Fruit fly (Drosophila melanogaster): ENCODE data around the gene CG11586.

CG11586 gene

DNA sequence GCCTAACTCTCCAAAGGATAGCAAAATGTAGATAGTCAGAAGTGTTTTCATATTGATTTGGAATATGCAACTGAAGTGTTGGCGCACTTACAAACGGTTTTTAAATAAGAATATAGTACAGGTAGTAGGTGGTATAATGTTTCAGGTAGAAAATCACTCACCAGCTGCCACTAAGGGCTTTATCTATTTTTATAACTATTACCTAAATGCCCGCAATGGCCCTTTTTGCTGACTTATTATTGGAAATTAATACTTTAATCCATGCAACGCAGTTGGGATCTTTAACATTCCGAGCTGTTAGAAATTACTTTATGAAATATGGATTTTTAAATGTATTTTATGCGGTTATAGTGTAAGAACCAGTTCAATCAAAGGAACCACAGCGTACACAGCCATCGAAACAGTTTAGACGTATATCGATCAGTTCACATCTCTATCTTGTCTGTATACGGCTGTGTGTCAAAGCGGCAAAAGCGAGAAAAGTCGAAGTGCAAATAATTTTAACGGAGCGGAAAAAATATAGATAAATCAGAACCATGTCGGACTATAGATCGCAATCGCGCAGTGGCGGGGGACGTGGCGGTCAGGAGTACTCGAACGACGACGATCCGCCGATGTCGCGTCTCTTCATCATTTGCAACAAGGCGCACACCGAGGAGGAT lies 21.3 kb upstream of the CG11586 start, which contains the start of the genes srw and CG1316 (continued):
- TF ChIP-seq luna (GFP tag; optimal IDR thresholded peaks at IDR 0.05): no peak
- no peak for TF ChIP-seq GATAe (GFP tag; conservative IDR thresholded peaks at IDR 0.05)
- no peak for TF ChIP-seq zfh1 (GFP tag; IDR thresholded peaks at IDR 0.05)
- no peak for TF ChIP-seq CG12744 (GFP tag; optimal IDR thresholded peaks at IDR 0.05)
- TF ChIP-seq CG6654 (GFP tag; optimal IDR thresholded peaks at IDR 0.05): no peak
- TF ChIP-seq CTCF (GFP tag; optimal IDR thresholded peaks at IDR 0.05): no peak
- TF ChIP-seq Awh (GFP tag; IDR thresholded peaks at IDR 0.05): no peak
- TF ChIP-seq CG11456 (GFP tag; IDR thresholded peaks at IDR 0.05): no peak
- TF ChIP-seq CG30403 (GFP tag; optimal IDR thresholded peaks at IDR 0.05): no peak
- TF ChIP-seq lilli (GFP tag; optimal IDR thresholded peaks at IDR 0.05): peak; percentile 12
- no peak for TF ChIP-seq h (optimal IDR thresholded peaks at IDR 0.05)
- no peak for TF ChIP-seq CoRest (tag; optimal IDR thresholded peaks at IDR 0.05)
- TF ChIP-seq CG18011 (GFP tag; optimal IDR thresholded peaks at IDR 0.05): no peak
- TF ChIP-seq CG34422 (GFP tag; IDR thresholded peaks at IDR 0.05): peak; percentile 57; the same call in 1 of the 3 replicates
- TF ChIP-seq dpn (GFP tag; optimal IDR thresholded peaks at IDR 0.05): no peak
- TF ChIP-seq HmgZ (tag; optimal IDR thresholded peaks at IDR 0.05): peak; percentile 54
- no peak for TF ChIP-seq emc (GFP tag; optimal IDR thresholded peaks at IDR 0.05)
- peak; percentile 21 for TF ChIP-seq CG17829 (tag; optimal IDR thresholded peaks at IDR 0.05)
- TF ChIP-seq CG9437 (GFP tag; optimal IDR thresholded peaks at IDR 0.05): no peak
- TF ChIP-seq seq (GFP tag; IDR thresholded peaks at IDR 0.05): no peak
- TF ChIP-seq pzg (GFP tag; optimal IDR thresholded peaks at IDR 0.05): peak; percentile 60
- no peak for TF ChIP-seq pb (GFP tag; optimal IDR thresholded peaks at IDR 0.05)
- TF ChIP-seq Dll (GFP tag; IDR thresholded peaks at IDR 0.05; ENCODE audit: partially characterized antibody): 0 out of 4 replicates have a peak, but pooled peaks have one; percentile 14
- no peak for TF ChIP-seq CG31224 (GFP tag; IDR thresholded peaks at IDR 0.05)
- TF ChIP-seq scrt (GFP tag; optimal IDR thresholded peaks at IDR 0.05): no peak
- TF ChIP-seq CG11247 (GFP tag; IDR thresholded peaks at IDR 0.05): no peak
- TF ChIP-seq lab (GFP tag; optimal IDR thresholded peaks at IDR 0.05): no peak
- TF ChIP-seq sna (GFP tag; IDR thresholded peaks at IDR 0.05; ENCODE audit: partially characterized antibody): no peak
- TF ChIP-seq tup (GFP tag; optimal IDR thresholded peaks at IDR 0.05): no peak
- no peak for TF ChIP-seq jumu (GFP tag; optimal IDR thresholded peaks at IDR 0.05)
- no peak for TF ChIP-seq ttk (GFP tag; IDR thresholded peaks at IDR 0.05)
- peak; percentile 15 for TF ChIP-seq phol (tag; optimal IDR thresholded peaks at IDR 0.05)
- TF ChIP-seq Lim3 (GFP tag; IDR thresholded peaks at IDR 0.05): no peak
- TF ChIP-seq Hmr (GFP tag; optimal IDR thresholded peaks at IDR 0.05): no peak
- TF ChIP-seq NfI (GFP tag; optimal IDR thresholded peaks at IDR 0.05): no peak
- peak; percentile 62 for TF ChIP-seq Dp (GFP tag; optimal IDR thresholded peaks at IDR 0.05)
- TF ChIP-seq Taf1 (GFP tag; IDR thresholded peaks at IDR 0.05): no peak
- TF ChIP-seq trem (tag; optimal IDR thresholded peaks at IDR 0.05): peak; percentile 50
- no peak for TF ChIP-seq hkb (optimal IDR thresholded peaks at IDR 0.05)
- no peak for TF ChIP-seq hkb (GFP tag; IDR thresholded peaks at IDR 0.05)
- TF ChIP-seq CG34224 (GFP tag; IDR thresholded peaks at IDR 0.05; ENCODE audit: partially characterized antibody): peak; percentile 44; the same call in 1 of the 3 replicates
- TF ChIP-seq CG2712 (tag; optimal IDR thresholded peaks at IDR 0.05): peak; percentile 11
- no peak for TF ChIP-seq twi (tag; optimal IDR thresholded peaks at IDR 0.05)
- no peak for TF ChIP-seq bowl (GFP tag; IDR thresholded peaks at IDR 0.05)
- TF ChIP-seq Eip74EF (GFP tag; optimal IDR thresholded peaks at IDR 0.05): no peak
- no peak; the same call in 2 of the 3 replicates for TF ChIP-seq HLH4C (GFP tag; IDR thresholded peaks at IDR 0.05; ENCODE audit: partially characterized antibody)
- no peak for TF ChIP-seq CG31441 (GFP tag; IDR thresholded peaks at IDR 0.05)
- peak; percentile 50; the same call in 1 of the 2 replicates for TF ChIP-seq amos (GFP tag; IDR thresholded peaks at IDR 0.05; ENCODE audit: partially characterized antibody)
- TF ChIP-seq C15 (GFP tag; IDR thresholded peaks at IDR 0.05): no peak
- TF ChIP-seq knrl (GFP tag; IDR thresholded peaks at IDR 0.05; ENCODE audit: partially characterized antibody): peak; percentile 25; the same call in 1 of the 3 replicates
- TF ChIP-seq mirr (GFP tag; optimal IDR thresholded peaks at IDR 0.05): no peak

Measured in whole organism, embryonic.